Worm (Caenorhabditis elegans): ENCODE results near the gene taf-8.
A peak's percentile ranks its signal among the peaks of the same experiment; 100 is the strongest.

Gene taf-8

ce11 chrII:9668959-9669358 lies at the start of gene taf-8:
Gene taf-8 (plus strand): TSS chrII:9669318.
- TF ChIP-seq nhr-67 (tag; optimal IDR thresholded peaks at IDR 0.05) (no peak), aly-2 (tag; optimal IDR thresholded peaks at IDR 0.05) (no peak), hmg-11 (tag; optimal IDR thresholded peaks at IDR 0.05) (peak; percentile 55), eor-1 (tag; optimal IDR thresholded peaks at IDR 0.05) (no peak), egl-5 (tag; optimal IDR thresholded peaks at IDR 0.05) (no peak), R02D3.7 (tag; optimal IDR thresholded peaks at IDR 0.05) (peak; percentile 92), ceh-82 (tag; optimal IDR thresholded peaks at IDR 0.05) (no peak), nhr-28 (tag; optimal IDR thresholded peaks at IDR 0.05) (no peak), mdl-1 (tag; optimal IDR thresholded peaks at IDR 0.05) (no peak), nhr-11 (tag; optimal IDR thresholded peaks at IDR 0.05) (no peak), ama-1 (optimal IDR thresholded peaks at IDR 0.05) (no peak), fkh-2 (tag; optimal IDR thresholded peaks at IDR 0.05) (no peak), nhr-77 (tag; optimal IDR thresholded peaks at IDR 0.05) (no peak), sea-2 (GFP tag; optimal IDR thresholded peaks at IDR 0.05) (no peak), unc-62 (GFP tag; optimal IDR thresholded peaks at IDR 0.05) (no peak), ceh-28 (tag; optimal IDR thresholded peaks at IDR 0.05) (no peak), pqm-1 (tag; optimal IDR thresholded peaks at IDR 0.05) (no peak), lin-39 (tag; optimal IDR thresholded peaks at IDR 0.05) (peak; percentile 7), lsy-12 (tag; optimal IDR thresholded peaks at IDR 0.05) (no peak), nhr-76 (tag; optimal IDR thresholded peaks at IDR 0.05) (no peak), zag-1 (tag; optimal IDR thresholded peaks at IDR 0.05) (no peak), nhr-23 (tag; optimal IDR thresholded peaks at IDR 0.05) (peak; percentile 57), egl-27 (tag; optimal IDR thresholded peaks at IDR 0.05) (no peak), ceh-9 (tag; optimal IDR thresholded peaks at IDR 0.05) (no peak), elt-3 (tag; optimal IDR thresholded peaks at IDR 0.05) (no peak), nhr-237 (tag; optimal IDR thresholded peaks at IDR 0.05) (no peak), ztf-4 (tag; optimal IDR thresholded peaks at IDR 0.05) (no peak), jun-1 (tag; optimal IDR thresholded peaks at IDR 0.05) (no peak), nhr-25 (tag; optimal IDR thresholded peaks at IDR 0.05) (peak; percentile 6), daf-12 (tag; optimal IDR thresholded peaks at IDR 0.05) (no peak), ZK546.5 (tag; optimal IDR thresholded peaks at IDR 0.05) (no peak), nhr-12 (tag; optimal IDR thresholded peaks at IDR 0.05) (no peak), snpc-4 (tag; optimal IDR thresholded peaks at IDR 0.05) (no peak), elt-1 (tag; optimal IDR thresholded peaks at IDR 0.05) (no peak), nhr-43 (tag; optimal IDR thresholded peaks at IDR 0.05; ENCODE audit: poor library complexity, severe bottlenecking) (no peak), ceh-16 (tag; optimal IDR thresholded peaks at IDR 0.05) (no peak), unc-39 (tag; optimal IDR thresholded peaks at IDR 0.05) (no peak), skn-1 (tag; optimal IDR thresholded peaks at IDR 0.05) (no peak), elt-2 (tag; optimal IDR thresholded peaks at IDR 0.05) (peak; percentile 12), fos-1 (tag; optimal IDR thresholded peaks at IDR 0.05) (no peak), tbx-2 (tag; optimal IDR thresholded peaks at IDR 0.05) (no peak), mml-1 (tag; optimal IDR thresholded peaks at IDR 0.05) (no peak), lin-15B (tag; optimal IDR thresholded peaks at IDR 0.05) (peak; percentile 47), nfya-1 (tag; optimal IDR thresholded peaks at IDR 0.05; ENCODE audit: insufficient read depth) (no peak), ztf-11 (tag; optimal IDR thresholded peaks at IDR 0.05) (no peak), fkh-10 (GFP tag; optimal IDR thresholded peaks at IDR 0.05) (no peak), pha-4 (tag; optimal IDR thresholded peaks at IDR 0.05) (peak; percentile 84)

- TF ChIP-seq pqm-1 (tag; optimal IDR thresholded peaks at IDR 0.05), result peak; percentile 44
- no peak for TF ChIP-seq nhr-237 (tag; optimal IDR thresholded peaks at IDR 0.05)
- TF ChIP-seq jun-1 (tag; optimal IDR thresholded peaks at IDR 0.05), result peak; percentile 57
- no peak for TF ChIP-seq nhr-28 (tag; optimal IDR thresholded peaks at IDR 0.05)
- peak; percentile 47 for TF ChIP-seq pha-4 (tag; optimal IDR thresholded peaks at IDR 0.05)
- peak; percentile 40 for TF ChIP-seq ceh-82 (tag; optimal IDR thresholded peaks at IDR 0.05)
- peak; percentile 4 for TF ChIP-seq lsy-12 (tag; optimal IDR thresholded peaks at IDR 0.05)
- peak; percentile 75 for TF ChIP-seq elt-2 (tag; optimal IDR thresholded peaks at IDR 0.05)
- TF ChIP-seq elt-3 (tag; optimal IDR thresholded peaks at IDR 0.05), result peak in 2 of 3 experiments; percentile 34 to 92
- no peak for TF ChIP-seq fkh-10 (GFP tag; optimal IDR thresholded peaks at IDR 0.05)
- peak; percentile 9 for TF ChIP-seq R02D3.7 (tag; optimal IDR thresholded peaks at IDR 0.05)
- no peak for TF ChIP-seq ceh-16 (tag; optimal IDR thresholded peaks at IDR 0.05)
- TF ChIP-seq nhr-25 (tag; optimal IDR thresholded peaks at IDR 0.05), result peak; percentile 76
- TF ChIP-seq ama-1 (optimal IDR thresholded peaks at IDR 0.05), result peak; percentile 92
- TF ChIP-seq nhr-23 (tag; optimal IDR thresholded peaks at IDR 0.05), result peak; percentile 70
- peak; percentile 40 for TF ChIP-seq nfya-1 (tag; optimal IDR thresholded peaks at IDR 0.05; ENCODE audit: insufficient read depth)
- peak; percentile 48 for TF ChIP-seq lin-39 (tag; optimal IDR thresholded peaks at IDR 0.05)
- TF ChIP-seq nhr-77 (tag; optimal IDR thresholded peaks at IDR 0.05), result peak; percentile 20
- TF ChIP-seq mdl-1 (tag; optimal IDR thresholded peaks at IDR 0.05), result peak; percentile 18
- TF ChIP-seq unc-62 (GFP tag; optimal IDR thresholded peaks at IDR 0.05), result no peak
- TF ChIP-seq egl-5 (tag; optimal IDR thresholded peaks at IDR 0.05), result no peak
- peak; percentile 89 for TF ChIP-seq elt-1 (tag; optimal IDR thresholded peaks at IDR 0.05)
- TF ChIP-seq nhr-76 (tag; optimal IDR thresholded peaks at IDR 0.05), result no peak
- TF ChIP-seq ceh-28 (tag; optimal IDR thresholded peaks at IDR 0.05), result peak; percentile 74
- TF ChIP-seq nhr-43 (tag; optimal IDR thresholded peaks at IDR 0.05; ENCODE audit: poor library complexity, severe bottlenecking), result no peak
Measured at ce11 chrII:9619402-9619862, 49.7 kb upstream of the taf-8 start.

All from whole organism, L3 larva.